Fruit fly (Drosophila melanogaster) whole organism, prepupa: ENCODE measurements around the gene OdsH.
A peak's percentile ranks its signal among the peaks of the same experiment; 100 is the strongest.

ENCODE experiments used
- Blimp-1 ChIP-seq: fragments of 200-800 bp; sonication (Bioruptor generic); optimal IDR thresholded peaks from 3 replicates; lab custom pipeline; 2017; ENCODE audit warnings: missing biosample characterization, missing genetic modification characterization, mild to moderate bottlenecking, moderate library complexity, missing genetic modification reagents
- CG10631 ChIP-seq: fragments of 200-800 bp; sonication (Bioruptor generic); optimal IDR thresholded peaks from 2 replicates; lab custom pipeline; 2016; ENCODE audit warnings: missing biosample characterization, missing genetic modification characterization
- CG10669 ChIP-seq: fragments of 200-800 bp; sonication (Bioruptor generic); optimal IDR thresholded peaks from 3 replicates; lab custom pipeline; 2018; ENCODE audit warnings: missing biosample characterization, mild to moderate bottlenecking, missing genetic modification characterization, moderate library complexity
- CG11294 ChIP-seq: fragments of 200-800 bp; sonication (Bioruptor generic); IDR thresholded peaks from 2 replicates; pipeline ENCODE4 v1.3.6; 2022; ENCODE audit warnings: missing biosample characterization, missing genetic modification characterization
- CG11762 ChIP-seq: fragments of 200-800 bp; sonication (Bioruptor generic); optimal IDR thresholded peaks from 3 replicates; lab custom pipeline; 2016; ENCODE audit warnings: missing biosample characterization, missing genetic modification characterization; ENCODE audit not compliant: insufficient read depth
- CG11902 ChIP-seq: fragments of 200-800 bp; sonication (Bioruptor generic); optimal IDR thresholded peaks from 3 replicates; lab custom pipeline; 2016; ENCODE audit warnings: missing biosample characterization, missing genetic modification characterization
- CG1621 ChIP-seq: fragments of 200-800 bp; sonication (Bioruptor generic); optimal IDR thresholded peaks from 3 replicates; lab custom pipeline; 2018; ENCODE audit warnings: missing biosample characterization, mild to moderate bottlenecking, missing genetic modification characterization
- CG16779 ChIP-seq: fragments of 200-800 bp; sonication (Bioruptor generic); optimal IDR thresholded peaks from 3 replicates; lab custom pipeline; 2017; ENCODE audit warnings: missing biosample characterization, mild to moderate bottlenecking, missing genetic modification characterization
- CG3032 ChIP-seq: fragments of 200-800 bp; optimal IDR thresholded peaks from 2 replicates; lab custom pipeline; 2019; ENCODE audit warnings: missing biosample characterization, mild to moderate bottlenecking, missing genetic modification characterization, moderate library complexity
- CG31627 ChIP-seq: fragments of 200-800 bp; sonication (Bioruptor generic); optimal IDR thresholded peaks from 3 replicates; lab custom pipeline; 2016; ENCODE audit warnings: missing biosample characterization, missing genetic modification characterization
- CG34406 ChIP-seq: fragments of 200-800 bp; sonication (Bioruptor generic); optimal IDR thresholded peaks from 3 replicates; lab custom pipeline; 2016; ENCODE audit warnings: missing biosample characterization, missing genetic modification characterization
- CG4318 ChIP-seq: fragments of 200-800 bp; sonication (Bioruptor generic); optimal IDR thresholded peaks from 3 replicates; lab custom pipeline; 2017; ENCODE audit warnings: missing biosample characterization, mild to moderate bottlenecking, missing genetic modification characterization
- CG6163 ChIP-seq: fragments of 200-800 bp; sonication (Bioruptor generic); IDR thresholded peaks from 3 replicates; pipeline ENCODE4 v1.3.6; 2022; ENCODE audit warnings: missing biosample characterization, missing genetic modification characterization
- CG6792 ChIP-seq: fragments of 200-800 bp; sonication (Bioruptor generic); optimal IDR thresholded peaks from 3 replicates; lab custom pipeline; 2016; ENCODE audit warnings: missing biosample characterization, missing genetic modification characterization
- CG6808 ChIP-seq: fragments of 200-800 bp; sonication (Bioruptor generic); optimal IDR thresholded peaks from 3 replicates; lab custom pipeline; 2017; ENCODE audit warnings: missing biosample characterization, missing genetic modification characterization, mild to moderate bottlenecking, moderate library complexity, missing genetic modification reagents
- CG6854 ChIP-seq: fragments of 200-800 bp; sonication (Bioruptor generic); optimal IDR thresholded peaks from 2 replicates; lab custom pipeline; 2017; ENCODE audit warnings: missing biosample characterization, mild to moderate bottlenecking, missing genetic modification characterization
- CG8319 ChIP-seq: fragments of 200-800 bp; sonication (Bioruptor generic); optimal IDR thresholded peaks from 3 replicates; lab custom pipeline; 2016; ENCODE audit warnings: missing biosample characterization, missing genetic modification characterization
- CG9139 ChIP-seq: fragments of 200-800 bp; sonication (Bioruptor generic); optimal IDR thresholded peaks from 3 replicates; lab custom pipeline; 2017; ENCODE audit warnings: missing biosample characterization, mild to moderate bottlenecking, missing genetic modification characterization
- Eip78C ChIP-seq: fragments of 200-800 bp; sonication (Bioruptor generic); peaks from one replicate; lab custom pipeline; 2016; ENCODE audit warnings: missing biosample characterization, missing genetic modification characterization
- Eip93F ChIP-seq: fragments of 200-800 bp; sonication (Bioruptor generic); optimal IDR thresholded peaks from 2 replicates; lab custom pipeline; 2016; ENCODE audit warnings: missing biosample characterization, mild to moderate bottlenecking, missing genetic modification characterization
- Ets96B ChIP-seq: fragments of 200-800 bp; optimal IDR thresholded peaks from 2 replicates; lab custom pipeline; 2019; ENCODE audit warnings: missing biosample characterization, mild to moderate bottlenecking, missing genetic modification characterization, moderate library complexity
- Gug ChIP-seq: fragments of 200-800 bp; sonication (Bioruptor generic); IDR thresholded peaks from 2 replicates; pipeline ENCODE4 v1.3.6; 2022; ENCODE audit warnings: missing biosample characterization, missing genetic modification characterization
- Hr39 ChIP-seq: fragments of 200-800 bp; sonication (Bioruptor generic); optimal IDR thresholded peaks from 2 replicates; lab custom pipeline; 2016; ENCODE audit warnings: missing biosample characterization, missing genetic modification characterization
- Hr4 ChIP-seq: fragments of 200-800 bp; sonication (Bioruptor generic); optimal IDR thresholded peaks from 3 replicates; lab custom pipeline; 2016; ENCODE audit warnings: missing biosample characterization, missing genetic modification characterization
- OdsH ChIP-seq: fragments of 200-800 bp; sonication (Bioruptor generic); optimal IDR thresholded peaks from 3 replicates; lab custom pipeline; 2016; ENCODE audit warnings: missing biosample characterization, missing genetic modification characterization
- Smox ChIP-seq: fragments of 200-800 bp; sonication (Bioruptor generic); optimal IDR thresholded peaks from 3 replicates; lab custom pipeline; 2016; ENCODE audit warnings: missing biosample characterization, missing genetic modification characterization
- Sox102F ChIP-seq: fragments of 200-800 bp; sonication (Bioruptor generic); optimal IDR thresholded peaks from 2 replicates; lab custom pipeline; 2016; ENCODE audit warnings: missing biosample characterization, mild to moderate bottlenecking, missing genetic modification characterization
- Sox15 ChIP-seq: fragments of 200-800 bp; sonication (Bioruptor generic); optimal IDR thresholded peaks from 3 replicates; lab custom pipeline; 2016; ENCODE audit warnings: missing biosample characterization, missing genetic modification characterization
- achi ChIP-seq: fragments of 200-800 bp; sonication (Bioruptor generic); optimal IDR thresholded peaks from 3 replicates; lab custom pipeline; 2016; ENCODE audit warnings: missing biosample characterization, missing genetic modification characterization
- dac ChIP-seq: fragments of 200-800 bp; sonication (Bioruptor generic); optimal IDR thresholded peaks from 2 replicates; lab custom pipeline; 2017; ENCODE audit warnings: missing biosample characterization, mild to moderate bottlenecking, missing genetic modification characterization
- dsx ChIP-seq: fragments of 200-800 bp; optimal IDR thresholded peaks from 3 replicates; lab custom pipeline; 2019; ENCODE audit warnings: missing biosample characterization, mild to moderate bottlenecking, missing genetic modification characterization, moderate library complexity; ENCODE audit not compliant: poor library complexity, severe bottlenecking
- esn ChIP-seq: fragments of 200-800 bp; sonication (Bioruptor generic); optimal IDR thresholded peaks from 2 replicates; lab custom pipeline; 2016; ENCODE audit warnings: missing biosample characterization, mild to moderate bottlenecking, missing genetic modification characterization, moderate library complexity
- fd59A ChIP-seq: fragments of 200-800 bp; sonication (Bioruptor generic); optimal IDR thresholded peaks from 2 replicates; lab custom pipeline; 2017; ENCODE audit warnings: missing biosample characterization, mild to moderate bottlenecking, missing genetic modification characterization, missing genetic modification reagents
- fkh ChIP-seq: fragments of 200-800 bp; sonication (Bioruptor generic); optimal IDR thresholded peaks from 3 replicates; lab custom pipeline; 2017; ENCODE audit warnings: missing biosample characterization, mild to moderate bottlenecking, missing genetic modification characterization, moderate library complexity
- lz ChIP-seq: fragments of 200-800 bp; sonication (Bioruptor generic); optimal IDR thresholded peaks from 3 replicates; lab custom pipeline; 2016; ENCODE audit warnings: missing biosample characterization, missing genetic modification characterization
- pdm3 ChIP-seq: fragments of 200-800 bp; sonication (Bioruptor generic); optimal IDR thresholded peaks from 3 replicates; lab custom pipeline; 2016; ENCODE audit warnings: missing biosample characterization, missing genetic modification characterization
- salr ChIP-seq, 2 experiments: fragments of 200-800 bp; sonication (Bioruptor generic); optimal IDR thresholded peaks; 3 replicates each; lab custom pipeline; 2016 to 2018; ENCODE audit warnings: missing biosample characterization in 2 of 2, missing genetic modification characterization in 2 of 2, mild to moderate bottlenecking in 1 of 2
- ss ChIP-seq, 2 experiments: fragments of 200-800 bp; sonication (Bioruptor generic); optimal IDR thresholded peaks; 2 replicates in 1 of 2; 3 replicates in 1 of 2; lab custom pipeline; 2017 to 2018; ENCODE audit warnings: mild to moderate bottlenecking in 2 of 2, missing biosample characterization in 2 of 2, missing genetic modification characterization in 2 of 2, moderate library complexity in 1 of 2
- svp ChIP-seq: fragments of 200-800 bp; sonication (Bioruptor generic); peaks from one replicate; lab custom pipeline; 2016; ENCODE audit warnings: missing biosample characterization, missing genetic modification characterization
- topi ChIP-seq: fragments of 200-800 bp; sonication (Bioruptor generic); optimal IDR thresholded peaks from 3 replicates; lab custom pipeline; 2016; ENCODE audit warnings: missing biosample characterization, missing genetic modification characterization
- vri ChIP-seq: fragments of 200-800 bp; sonication (Bioruptor generic); optimal IDR thresholded peaks from 3 replicates; lab custom pipeline; 2016; ENCODE audit warnings: missing biosample characterization, mild to moderate bottlenecking, missing genetic modification characterization

Gene OdsH

DNA sequence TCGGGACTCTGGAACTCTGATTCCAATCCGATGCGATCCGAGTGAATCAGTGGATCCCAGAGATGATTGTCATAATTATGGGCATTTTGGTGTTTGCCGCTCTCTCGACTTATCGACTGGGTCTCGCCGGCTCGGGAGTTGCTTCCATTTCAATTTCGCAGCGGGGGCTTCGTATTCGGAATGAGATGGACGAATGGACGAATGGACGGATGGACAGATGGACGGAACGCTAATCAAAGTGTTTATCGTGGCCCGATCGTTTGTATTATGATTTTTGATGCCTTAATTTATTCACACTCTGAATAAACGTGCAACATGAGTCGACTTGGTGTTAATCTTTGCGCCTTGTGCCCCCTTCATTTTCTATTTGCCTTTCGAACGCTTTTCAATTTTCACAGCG lies 10.0 kb upstream of the OdsH start:
- no peak for TF ChIP-seq pdm3 (GFP tag; lab: Kevin White, UChicago)
- no peak for TF ChIP-seq CG6163
- no peak for TF ChIP-seq CG11294 (GFP tag; lab: Robert Waterston, UW)
- no peak for TF ChIP-seq CG11902
- no peak for TF ChIP-seq CG10631 (GFP tag; lab: Kevin White, UChicago)
- TF ChIP-seq fkh (GFP tag; lab: Kevin White, UChicago) = no peak
- TF ChIP-seq vri = no peak
- TF ChIP-seq Hr39 (GFP tag; lab: Kevin White, UChicago) = no peak
- no peak for TF ChIP-seq Eip93F (GFP tag; lab: Kevin White, UChicago)
- TF ChIP-seq achi = no peak
- TF ChIP-seq fd59A (GFP tag; lab: Kevin White, UChicago) = no peak
- no peak for TF ChIP-seq svp
- no peak for TF ChIP-seq CG6792
- no peak for TF ChIP-seq Smox (GFP tag; lab: Kevin White, UChicago)
- TF ChIP-seq CG31627 (GFP tag; lab: Kevin White, UChicago) = no peak
- no peak for TF ChIP-seq Sox102F (GFP tag; lab: Kevin White, UChicago)
- TF ChIP-seq Ets96B (tag; lab: Kevin White, UChicago) = no peak
- no peak for TF ChIP-seq dsx (GFP tag; lab: Kevin White, UChicago)
- TF ChIP-seq CG10669 (GFP tag; lab: Kevin White, UChicago) = no peak
- no peak for TF ChIP-seq CG6854

DNA sequence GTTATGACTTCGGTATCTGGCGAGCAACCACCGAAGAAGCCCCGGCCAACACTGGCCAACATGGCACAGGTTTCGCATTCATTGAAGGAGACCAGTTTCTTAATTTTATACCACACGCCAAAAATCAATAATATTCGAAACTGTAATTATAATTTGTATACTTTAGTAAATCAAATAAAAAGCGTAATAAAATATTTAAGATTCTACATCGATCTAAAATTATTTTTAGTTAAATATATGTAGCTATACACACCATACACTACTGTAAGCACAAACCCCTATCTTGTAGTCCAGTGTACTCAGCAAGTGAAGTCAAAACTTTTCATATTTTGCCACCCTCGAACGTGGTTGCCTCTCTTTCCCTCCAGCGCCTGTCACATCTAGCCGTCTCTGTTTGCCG lies 8.8 kb upstream of the OdsH start:
- TF ChIP-seq Hr4 (GFP tag; lab: Kevin White, UChicago) (no peak), topi (no peak), Hr39 (GFP tag; lab: Kevin White, UChicago) (no peak), Sox15 (no peak), CG8319 (GFP tag; lab: Kevin White, UChicago) (no peak), CG11294 (GFP tag; lab: Robert Waterston, UW) (no peak), Sox102F (GFP tag; lab: Kevin White, UChicago) (no peak), Eip78C (GFP tag; lab: Kevin White, UChicago) (peak; percentile 6), Blimp-1 (GFP tag; lab: Kevin White, UChicago) (no peak), Smox (GFP tag; lab: Kevin White, UChicago) (no peak), OdsH (GFP tag; lab: Kevin White, UChicago) (no peak), CG6792 (no peak), esn (GFP tag; lab: Kevin White, UChicago) (peak; percentile 6), fd59A (GFP tag; lab: Kevin White, UChicago) (no peak), CG1621 (no peak), achi (no peak), CG10631 (GFP tag; lab: Kevin White, UChicago) (no peak), dsx (GFP tag; lab: Kevin White, UChicago) (no peak), CG10669 (GFP tag; lab: Kevin White, UChicago) (no peak), CG16779 (tag; lab: Kevin White, UChicago) (no peak), svp (peak; percentile 54)

DNA sequence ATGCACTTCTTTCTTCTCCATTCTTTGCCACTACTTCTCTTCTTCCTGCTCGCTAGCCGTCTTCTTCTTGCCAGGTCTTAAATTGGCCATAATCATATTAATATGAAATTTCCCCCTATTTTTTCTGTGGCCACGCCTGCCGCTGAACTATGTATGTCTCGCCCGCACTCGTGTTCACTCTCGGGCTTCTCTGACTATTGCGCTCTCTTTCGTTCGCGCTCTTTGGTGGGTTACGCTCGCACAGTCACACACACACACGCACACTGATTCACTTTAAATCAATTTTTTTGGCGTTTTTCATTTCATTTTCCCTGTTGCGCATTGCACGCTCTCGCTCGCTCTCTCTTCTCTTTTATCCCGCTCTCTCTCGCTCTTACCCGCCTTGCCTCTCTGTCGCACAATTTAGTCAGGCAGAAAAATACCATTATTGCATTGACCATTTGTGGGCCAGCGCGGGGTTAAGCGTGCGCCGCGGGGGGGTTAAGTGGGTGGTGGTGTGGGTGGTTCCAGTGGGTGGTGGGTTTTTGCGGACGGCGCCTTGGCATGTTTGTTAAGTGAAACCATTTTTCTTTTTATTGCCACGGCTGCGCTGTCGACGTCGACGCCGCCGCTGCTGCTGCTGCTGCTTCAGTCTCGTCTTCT lies 1.3 kb upstream of the OdsH start:
- TF ChIP-seq lz (no peak), dac (GFP tag; lab: Kevin White, UChicago) (no peak), svp (no peak), CG6808 (GFP tag; lab: Kevin White, UChicago) (no peak), Gug (GFP tag; lab: Robert Waterston, UW) (no peak), CG11762 (GFP tag; lab: Kevin White, UChicago) (no peak), esn (GFP tag; lab: Kevin White, UChicago) (no peak), CG4318 (GFP tag; lab: Kevin White, UChicago) (no peak), salr (GFP tag; optimal IDR thresholded peaks at IDR 0.05; lab: Kevin White, UChicago) (no peak), ss (GFP tag; optimal IDR thresholded peaks at IDR 0.05; lab: Kevin White, UChicago) (no peak), CG10669 (GFP tag; lab: Kevin White, UChicago) (no peak), CG1621 (no peak), CG3032 (no peak), CG34406 (GFP tag; lab: Kevin White, UChicago) (no peak), CG6792 (no peak), CG6854 (no peak), CG9139 (GFP tag; lab: Kevin White, UChicago) (no peak)
